Fruit fly (Drosophila melanogaster): ENCODE measurements around the gene Nubp2.

Nubp2 gene

dm6 chr3L:20493417-20494261, 32.7 kb upstream of the Nubp2 start (continued):
- TF ChIP-seq CG18619 (GFP tag; optimal IDR thresholded peaks at IDR 0.05): peak; percentile 54
- no peak; the same call in 1 of the 2 replicates for TF ChIP-seq CG11247 (GFP tag; IDR thresholded peaks at IDR 0.05)
- peak; percentile 6 for TF ChIP-seq wek (GFP tag; optimal IDR thresholded peaks at IDR 0.05)
- no peak for TF ChIP-seq ato (GFP tag; IDR thresholded peaks at IDR 0.05; ENCODE audit: partially characterized antibody)
- peak; percentile 52 for TF ChIP-seq gcm (GFP tag; optimal IDR thresholded peaks at IDR 0.05)
- peak; percentile 28 for TF ChIP-seq slp2 (GFP tag; optimal IDR thresholded peaks at IDR 0.05)
- TF ChIP-seq CG6791 (GFP tag; IDR thresholded peaks at IDR 0.05; ENCODE audit: partially characterized antibody): no peak
- TF ChIP-seq CG8290 (GFP tag; optimal IDR thresholded peaks at IDR 0.05): no peak
- TF ChIP-seq CG8290 (tag; optimal IDR thresholded peaks at IDR 0.05): peak in 1 of 2 experiments; percentile 48
- TF ChIP-seq chm (GFP tag; IDR thresholded peaks at IDR 0.05): peak; percentile 38; the same call in 1 of the 2 replicates
- TF ChIP-seq hbn (GFP tag; IDR thresholded peaks at IDR 0.05; ENCODE audit: partially characterized antibody): no peak
- peak; percentile 85 for TF ChIP-seq lab (GFP tag; optimal IDR thresholded peaks at IDR 0.05)
- TF ChIP-seq stc (GFP tag; IDR thresholded peaks at IDR 0.05): peak; percentile 84
- TF ChIP-seq CG30431 (GFP tag; optimal IDR thresholded peaks at IDR 0.05): no peak
- peak; percentile 83 for TF ChIP-seq Sox102F (GFP tag; optimal IDR thresholded peaks at IDR 0.05)
- no peak for TF ChIP-seq mld (GFP tag; IDR thresholded peaks at IDR 0.05; ENCODE audit: partially characterized antibody)
- TF ChIP-seq HmgD (GFP tag; optimal IDR thresholded peaks at IDR 0.05): no peak
- no peak for TF ChIP-seq CG2875 (GFP tag; optimal IDR thresholded peaks at IDR 0.05)
- peak; percentile 70 for TF ChIP-seq nom (GFP tag; optimal IDR thresholded peaks at IDR 0.05)
- TF ChIP-seq sima (GFP tag; optimal IDR thresholded peaks at IDR 0.05): no peak
- peak; percentile 73; the same call in 2 of the 3 replicates for TF ChIP-seq so (GFP tag; IDR thresholded peaks at IDR 0.05)
- peak; percentile 35 for TF ChIP-seq CG3407 (GFP tag; optimal IDR thresholded peaks at IDR 0.05)
- peak; percentile 72 for TF ChIP-seq Aef1 (GFP tag; IDR thresholded peaks at IDR 0.05)
- peak; percentile 19 for TF ChIP-seq sd (tag; optimal IDR thresholded peaks at IDR 0.05)
- TF ChIP-seq sim (GFP tag; IDR thresholded peaks at IDR 0.05): 0 out of 2 replicates have a peak, but pooled peaks have one; percentile 44
- TF ChIP-seq Adf1 (GFP tag; IDR thresholded peaks at IDR 0.05): peak; percentile 45; the same call in 1 of the 2 replicates
- peak; percentile 63; the same call in 1 of the 2 replicates for TF ChIP-seq CG32772 (GFP tag; IDR thresholded peaks at IDR 0.05)
- no peak for TF ChIP-seq CG7987 (GFP tag; optimal IDR thresholded peaks at IDR 0.05)
- peak; percentile 51 for TF ChIP-seq CG9437 (GFP tag; optimal IDR thresholded peaks at IDR 0.05)
- no peak for TF ChIP-seq CG7963 (GFP tag; IDR thresholded peaks at IDR 0.05; ENCODE audit: partially characterized antibody)
- peak; percentile 58 for TF ChIP-seq org-1 (GFP tag; optimal IDR thresholded peaks at IDR 0.05)
- peak; percentile 58 for TF ChIP-seq fd64A (GFP tag; optimal IDR thresholded peaks at IDR 0.05)
- peak; percentile 69 for TF ChIP-seq CG15479 (GFP tag; optimal IDR thresholded peaks at IDR 0.05)
- TF ChIP-seq Hmx (GFP tag; optimal IDR thresholded peaks at IDR 0.05): peak; percentile 57
- TF ChIP-seq Gug (GFP tag; IDR thresholded peaks at IDR 0.05): no peak
- TF ChIP-seq lmd (GFP tag; IDR thresholded peaks at IDR 0.05): peak; percentile 79
- TF ChIP-seq phol (tag; optimal IDR thresholded peaks at IDR 0.05): peak; percentile 68
- no peak for TF ChIP-seq oc (tag; optimal IDR thresholded peaks at IDR 0.05)
- TF ChIP-seq gfzf (GFP tag; optimal IDR thresholded peaks at IDR 0.05): no peak
- TF ChIP-seq tio (GFP tag; optimal IDR thresholded peaks at IDR 0.05): peak; percentile 53
- TF ChIP-seq Hmr (GFP tag; optimal IDR thresholded peaks at IDR 0.05): peak; percentile 85
- no peak for TF ChIP-seq Rx (GFP tag; IDR thresholded peaks at IDR 0.05)
- TF ChIP-seq CG17829 (tag; optimal IDR thresholded peaks at IDR 0.05): peak; percentile 70
- no peak for TF ChIP-seq hkb (optimal IDR thresholded peaks at IDR 0.05)
- peak; percentile 76 for TF ChIP-seq hkb (GFP tag; IDR thresholded peaks at IDR 0.05)
- no peak for TF ChIP-seq CG1832 (GFP tag; optimal IDR thresholded peaks at IDR 0.05)
- no peak for TF ChIP-seq CG4328 (GFP tag; optimal IDR thresholded peaks at IDR 0.05)
- TF ChIP-seq CG15696 (tag; optimal IDR thresholded peaks at IDR 0.05): peak; percentile 35

Measured in whole organism, embryonic.